Worm (Caenorhabditis elegans): Measurements from ENCODE around the gene clp-1.
A peak's percentile ranks its signal among the peaks of the same experiment; 100 is the strongest.

clp-1 gene

DNA sequence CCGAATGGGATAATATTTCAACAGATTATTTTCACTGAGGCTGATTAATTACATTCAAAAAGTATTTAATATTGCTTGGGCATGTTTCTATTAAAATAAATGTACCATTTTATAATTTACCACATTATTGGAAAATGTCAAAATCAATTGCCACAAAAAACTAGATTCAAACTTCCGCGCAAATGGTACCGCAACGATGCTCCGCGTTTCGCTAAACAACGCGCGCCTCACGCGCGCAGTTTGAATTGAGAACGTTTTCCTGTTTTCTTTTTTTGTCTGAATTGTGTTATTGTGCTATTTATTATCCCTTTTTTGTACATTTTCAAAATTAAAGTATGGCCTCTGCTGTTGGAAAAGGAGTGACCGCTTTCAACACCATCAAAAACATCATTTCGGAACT is 38.9 kb upstream of the clp-1 start, which contains the start of gene C29E4.12 (continued):
- TF ChIP-seq nhr-23 (tag; optimal IDR thresholded peaks at IDR 0.05) (no peak), dmd-4 (tag; optimal IDR thresholded peaks at IDR 0.05) (no peak), aly-2 (tag; optimal IDR thresholded peaks at IDR 0.05) (no peak), zag-1 (tag; optimal IDR thresholded peaks at IDR 0.05) (no peak), nhr-12 (tag; optimal IDR thresholded peaks at IDR 0.05) (no peak), ceh-16 (tag; optimal IDR thresholded peaks at IDR 0.05) (no peak), lin-11 (tag; optimal IDR thresholded peaks at IDR 0.05) (peak; percentile 70)

DNA sequence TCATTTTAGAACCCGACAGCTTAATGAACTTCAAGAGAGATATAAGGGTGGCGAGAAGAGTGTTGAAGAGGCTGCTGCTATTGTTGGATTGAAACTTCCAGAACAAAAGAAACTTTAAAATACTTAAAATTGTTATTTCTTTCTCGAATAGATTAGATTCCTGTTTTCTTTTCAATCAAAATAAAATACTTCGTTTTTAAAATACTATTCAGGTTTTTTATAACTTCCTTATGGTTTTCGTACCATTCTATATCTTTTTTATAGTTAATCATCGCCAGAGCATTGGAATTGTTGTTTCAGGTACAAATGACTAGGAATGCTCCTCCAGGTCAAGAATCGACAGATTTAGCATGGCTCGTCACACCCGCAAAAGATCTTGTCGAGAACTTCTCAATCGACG is 38.3 kb upstream of the clp-1 start, which contains the start of gene kle-2:
Gene kle-2 (plus strand): TSS at position 301 of the 400 bp plus-strand sequence.
- no peak for TF ChIP-seq nhr-11 (tag; optimal IDR thresholded peaks at IDR 0.05)
- no peak for TF ChIP-seq nhr-23 (tag; optimal IDR thresholded peaks at IDR 0.05)
- no peak for TF ChIP-seq nhr-129 (tag; optimal IDR thresholded peaks at IDR 0.05)
- no peak for TF ChIP-seq ZK546.5 (tag; optimal IDR thresholded peaks at IDR 0.05)
- no peak for TF ChIP-seq sma-3 (GFP tag; optimal IDR thresholded peaks at IDR 0.05)
- TF ChIP-seq fos-1 (tag; optimal IDR thresholded peaks at IDR 0.05) = no peak
- TF ChIP-seq nhr-12 (tag; optimal IDR thresholded peaks at IDR 0.05) = no peak
- TF ChIP-seq Y55F3AM.14 (GFP tag; optimal IDR thresholded peaks at IDR 0.05) = no peak
- no peak for TF ChIP-seq elt-1 (tag; optimal IDR thresholded peaks at IDR 0.05)
- TF ChIP-seq lin-11 (tag; optimal IDR thresholded peaks at IDR 0.05) = no peak
- TF ChIP-seq nhr-77 (tag; optimal IDR thresholded peaks at IDR 0.05) = no peak
- TF ChIP-seq ztf-1 (GFP tag; conservative IDR thresholded peaks at IDR 0.05) = no peak
- TF ChIP-seq lin-39 (tag; optimal IDR thresholded peaks at IDR 0.05) = no peak
- no peak for TF ChIP-seq ztf-11 (tag; optimal IDR thresholded peaks at IDR 0.05)
- TF ChIP-seq ama-1 (optimal IDR thresholded peaks at IDR 0.05) = no peak
- TF ChIP-seq mab-5 (tag; optimal IDR thresholded peaks at IDR 0.05) = no peak
- no peak for TF ChIP-seq mbf-1 (tag; optimal IDR thresholded peaks at IDR 0.05)
- no peak for TF ChIP-seq ceh-82 (tag; optimal IDR thresholded peaks at IDR 0.05)
- TF ChIP-seq sem-4 (tag; optimal IDR thresholded peaks at IDR 0.05) = no peak

DNA sequence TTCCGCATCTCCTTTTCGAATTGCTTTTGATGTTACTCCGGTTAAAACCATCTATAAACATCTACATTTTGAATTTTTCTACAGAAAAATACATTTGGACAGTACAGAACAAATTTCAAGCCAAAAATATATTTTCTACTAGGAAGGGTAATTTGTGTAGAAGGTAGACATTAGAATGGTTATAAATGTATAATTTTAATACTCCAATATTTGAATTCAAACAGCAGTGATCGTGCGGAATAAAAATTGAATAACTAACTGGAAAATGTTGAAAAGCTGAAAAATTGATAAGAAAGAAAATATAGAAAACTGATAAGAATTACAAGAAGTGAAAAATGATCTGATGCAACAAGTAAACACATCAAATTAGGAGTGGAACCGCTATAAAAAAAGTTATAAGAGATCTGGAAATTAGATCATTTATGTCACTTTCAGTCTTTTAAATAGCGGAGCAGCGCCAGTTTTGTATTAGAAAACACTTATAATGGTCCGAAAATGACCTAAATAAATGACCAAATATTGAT is 32.7 kb upstream of the clp-1 start, which contains the start of gene gsto-1:
Gene gsto-1 (minus strand): TSS at position 51 of the 524 bp plus-strand sequence.
- TF ChIP-seq blmp-1 (tag; optimal IDR thresholded peaks at IDR 0.05; ENCODE audit: insufficient read depth) (no peak), nhr-10 (tag; optimal IDR thresholded peaks at IDR 0.05) (no peak), nhr-129 (tag; optimal IDR thresholded peaks at IDR 0.05) (peak; percentile 31), mab-5 (tag; optimal IDR thresholded peaks at IDR 0.05) (no peak), gmeb-1 (tag; optimal IDR thresholded peaks at IDR 0.05) (peak; percentile 6), fos-1 (tag; optimal IDR thresholded peaks at IDR 0.05) (peak; percentile 26), unc-55 (GFP tag; optimal IDR thresholded peaks at IDR 0.05) (no peak), ceh-82 (tag; optimal IDR thresholded peaks at IDR 0.05) (no peak), aly-2 (tag; optimal IDR thresholded peaks at IDR 0.05) (no peak), ama-1 (optimal IDR thresholded peaks at IDR 0.05) (no peak), skn-1 (tag; optimal IDR thresholded peaks at IDR 0.05) (no peak), nhr-77 (tag; optimal IDR thresholded peaks at IDR 0.05) (no peak), nhr-25 (tag; optimal IDR thresholded peaks at IDR 0.05) (no peak), lin-13 (GFP tag; optimal IDR thresholded peaks at IDR 0.05) (no peak), zag-1 (tag; optimal IDR thresholded peaks at IDR 0.05) (no peak), ztf-4 (tag; optimal IDR thresholded peaks at IDR 0.05) (no peak), crh-2 (tag; optimal IDR thresholded peaks at IDR 0.05) (peak; percentile 8), mdl-1 (tag; optimal IDR thresholded peaks at IDR 0.05) (no peak), unc-62 (GFP tag; optimal IDR thresholded peaks at IDR 0.05) (no peak), C34F6.9 (tag; optimal IDR thresholded peaks at IDR 0.05) (no peak), lsy-2 (tag; optimal IDR thresholded peaks at IDR 0.05) (no peak)

DNA sequence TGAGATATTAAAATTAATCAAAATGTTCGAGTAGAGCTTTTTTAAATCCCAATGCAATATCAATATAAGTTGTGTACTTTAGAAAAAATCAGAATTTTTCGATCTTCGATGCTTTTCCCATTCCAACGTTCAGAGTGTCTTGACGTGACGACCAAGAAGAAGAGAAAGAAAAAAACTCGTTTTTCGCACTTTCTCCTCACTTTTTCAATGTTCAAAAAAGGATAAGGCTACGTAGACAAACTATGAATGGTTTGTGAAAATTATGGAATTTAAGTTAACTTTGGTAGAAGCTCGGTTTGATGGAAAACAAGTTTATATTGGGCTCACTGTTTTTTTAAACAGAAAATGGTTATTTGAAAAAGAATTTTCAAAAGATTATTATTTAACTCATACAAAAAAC is 32.1 kb upstream of the clp-1 start:
- no peak for TF ChIP-seq fos-1 (tag; optimal IDR thresholded peaks at IDR 0.05)
- no peak for TF ChIP-seq dmd-4 (tag; optimal IDR thresholded peaks at IDR 0.05)
- TF ChIP-seq lin-11 (tag; optimal IDR thresholded peaks at IDR 0.05) = no peak
- TF ChIP-seq elt-1 (tag; optimal IDR thresholded peaks at IDR 0.05) = no peak
- no peak for TF ChIP-seq sem-4 (tag; optimal IDR thresholded peaks at IDR 0.05)
- TF ChIP-seq ztf-11 (tag; optimal IDR thresholded peaks at IDR 0.05) = no peak
- no peak for TF ChIP-seq nhr-12 (tag; optimal IDR thresholded peaks at IDR 0.05)
- no peak for TF ChIP-seq nhr-11 (tag; optimal IDR thresholded peaks at IDR 0.05)
- no peak for TF ChIP-seq nhr-23 (tag; optimal IDR thresholded peaks at IDR 0.05)
- TF ChIP-seq blmp-1 (tag; optimal IDR thresholded peaks at IDR 0.05; ENCODE audit: insufficient read depth) = no peak
